Worm (Caenorhabditis elegans) whole organism, L1 larva: ENCODE results near the gene R07B1.9.

ENCODE experiments used
- fos-1 ChIP-seq: fragments of 150-350 bp; optimal IDR thresholded peaks from 2 replicates; lab custom pipeline; 2014; ENCODE audit warnings: missing biosample characterization, missing genetic modification characterization
- nhr-12 ChIP-seq: sonication (generic microtip); optimal IDR thresholded peaks from 2 replicates; lab custom pipeline; 2017; ENCODE audit warnings: missing biosample characterization, missing genetic modification characterization
- swsn-7 ChIP-seq: sonication (generic microtip); optimal IDR thresholded peaks from 2 replicates; lab custom pipeline; 2016; ENCODE audit warnings: missing genetic modification characterization, missing compliant biosample characterization
- tbx-2 ChIP-seq: sonication (generic microtip); optimal IDR thresholded peaks from 2 replicates; lab custom pipeline; 2016; ENCODE audit warnings: missing genetic modification characterization, missing compliant biosample characterization

DNA sequence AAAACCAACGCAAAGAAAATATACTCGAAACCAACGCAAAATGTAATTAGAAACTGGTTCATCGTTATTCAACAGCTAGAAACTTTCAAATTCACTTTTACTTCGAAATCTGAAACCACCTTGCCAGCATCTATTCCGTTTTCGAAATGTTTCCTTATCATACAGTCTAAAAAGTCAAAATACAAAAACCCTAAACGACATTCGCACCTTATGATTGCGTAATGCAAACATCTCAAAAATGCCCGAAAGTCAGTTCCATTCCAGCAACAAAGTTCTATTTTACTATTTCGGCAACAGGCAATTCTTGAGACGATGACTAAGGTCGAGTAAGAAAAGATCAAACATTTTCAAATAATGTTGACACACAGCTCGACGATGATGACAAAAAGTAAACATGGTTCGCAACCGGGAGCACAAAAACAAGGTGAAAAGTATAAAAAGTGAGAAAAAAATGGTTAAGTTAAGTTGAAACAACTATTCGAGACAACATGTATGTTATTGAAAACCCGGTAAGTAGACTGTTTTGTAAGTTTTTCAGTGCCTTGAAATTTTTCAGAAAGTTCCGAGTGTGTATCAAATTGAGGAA, 25.4 kb upstream of the R07B1.9 start, which contains the start of gene lec-7:
- no peak for TF ChIP-seq nhr-12 (tag; lab: Kevin White, UChicago)
- TF ChIP-seq swsn-7 (tag; lab: Kevin White, UChicago) = no peak
- TF ChIP-seq fos-1 (tag; lab: Kevin White, UChicago) = no peak
- no peak for TF ChIP-seq tbx-2 (tag; lab: Kevin White, UChicago)
